Fruit fly (Drosophila melanogaster): Measurements from ENCODE around the gene CG12645.

- TF ChIP-seq CG8478 (optimal IDR thresholded peaks at IDR 0.05) (no peak), CTCF (optimal IDR thresholded peaks at IDR 0.05) (no peak)
Measured at dm6 chrX:10158175-10158574, 4.8 kb downstream of the CG12645 start, which contains the start of gene CG43902.

Measured in S2 (cell line).